Worm (Caenorhabditis elegans) whole organism, L2 larva: ENCODE results near the gene mmcm-1.

Experiments used
- aly-2 ChIP-seq: fragments of 150-350 bp; optimal IDR thresholded peaks from 2 replicates; lab custom pipeline; 2014; ENCODE audit warnings: missing biosample characterization, missing genetic modification characterization
- ceh-82 ChIP-seq: fragments of 150-350 bp; optimal IDR thresholded peaks from 2 replicates; lab custom pipeline; 2014; ENCODE audit warnings: missing biosample characterization, missing genetic modification characterization
- egl-27 ChIP-seq: sonication (generic microtip); optimal IDR thresholded peaks from 3 replicates; lab custom pipeline; 2017; ENCODE audit warnings: missing biosample characterization, missing genetic modification reagents, missing genetic modification characterization
- elt-3 ChIP-seq: sonication (generic microtip); optimal IDR thresholded peaks from 2 replicates; lab custom pipeline; 2017; ENCODE audit warnings: missing biosample characterization, missing genetic modification characterization
- fos-1 ChIP-seq: fragments of 150-350 bp; optimal IDR thresholded peaks from 2 replicates; lab custom pipeline; 2014; ENCODE audit warnings: missing biosample characterization, missing genetic modification characterization
- lin-13 ChIP-seq: fragments of 150-350 bp; optimal IDR thresholded peaks from 2 replicates; lab custom pipeline; 2014; ENCODE audit warnings: missing biosample characterization, missing genetic modification reagents, missing genetic modification characterization
- lin-39 ChIP-seq: fragments of 150-350 bp; optimal IDR thresholded peaks from 2 replicates; lab custom pipeline; 2014; ENCODE audit warnings: missing biosample characterization, missing genetic modification reagents, missing genetic modification characterization
- nhr-10 ChIP-seq: sonication (generic microtip); optimal IDR thresholded peaks from 2 replicates; lab custom pipeline; 2017; ENCODE audit warnings: missing biosample characterization, missing genetic modification characterization
- nhr-23 ChIP-seq: fragments of 150-350 bp; optimal IDR thresholded peaks from 2 replicates; lab custom pipeline; 2014; ENCODE audit warnings: missing biosample characterization, missing genetic modification reagents, missing genetic modification characterization
- skn-1 ChIP-seq: sonication (generic microtip); optimal IDR thresholded peaks from 2 replicates; lab custom pipeline; 2017; ENCODE audit warnings: missing biosample characterization, missing genetic modification characterization
- snpc-4 ChIP-seq: fragments of 150-350 bp; optimal IDR thresholded peaks from 2 replicates; lab custom pipeline; 2014; ENCODE audit warnings: missing biosample characterization, missing genetic modification characterization
- unc-55 ChIP-seq: fragments of 150-350 bp; sonication (generic microtip); optimal IDR thresholded peaks from 3 replicates; lab custom pipeline; 2014; ENCODE audit warnings: missing biosample characterization, missing genetic modification reagents, missing genetic modification characterization

ce11 chrIII:3875608-3876007, 31.9 kb downstream of the mmcm-1 start:
- TF ChIP-seq lin-39 (tag; lab: Kevin White, UChicago) = no peak
- no peak for TF ChIP-seq unc-55
- TF ChIP-seq skn-1 (tag; lab: Kevin White, UChicago) = no peak
- TF ChIP-seq fos-1 (tag; lab: Kevin White, UChicago) = no peak
- TF ChIP-seq elt-3 (tag; lab: Kevin White, UChicago) = no peak
- no peak for TF ChIP-seq ceh-82 (tag; lab: Kevin White, UChicago)
- no peak for TF ChIP-seq egl-27 (tag; lab: Kevin White, UChicago)
- no peak for TF ChIP-seq lin-13 (GFP tag; lab: Kevin White, UChicago)
- no peak for TF ChIP-seq nhr-23 (tag; lab: Kevin White, UChicago)
- no peak for TF ChIP-seq snpc-4 (tag; lab: Kevin White, UChicago)
- no peak for TF ChIP-seq aly-2
- TF ChIP-seq nhr-10 (tag; lab: Kevin White, UChicago) = no peak
